Fruit fly (Drosophila melanogaster): ENCODE data around the gene mmy.

DNA sequence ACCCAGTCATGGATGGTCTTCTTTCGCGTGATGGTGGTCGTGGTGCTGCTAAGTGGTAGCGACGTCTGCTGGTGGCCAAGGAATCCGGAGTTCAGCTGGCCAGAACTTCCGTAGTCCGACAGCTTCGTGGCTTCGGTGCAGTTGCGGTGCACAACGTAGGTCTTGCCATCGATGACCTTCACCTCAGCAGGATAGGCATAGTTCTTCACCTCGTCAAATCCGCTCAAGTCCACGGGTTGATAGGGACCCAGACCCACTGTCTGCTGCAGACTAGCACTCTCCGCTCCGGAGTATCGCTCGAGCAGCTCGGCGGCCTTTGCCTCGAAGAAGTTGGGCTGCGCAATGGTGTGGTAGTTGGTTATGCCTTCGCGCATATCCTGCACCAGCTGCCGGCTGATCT is 52.2 kb downstream of the mmy start:
- TF ChIP-seq cyc (GFP tag; optimal IDR thresholded peaks at IDR 0.05) (no peak), CG31627 (GFP tag; optimal IDR thresholded peaks at IDR 0.05) (no peak), CG1621 (tag; optimal IDR thresholded peaks at IDR 0.05) (no peak), Smox (GFP tag; optimal IDR thresholded peaks at IDR 0.05) (no peak), CG32006 (GFP tag; optimal IDR thresholded peaks at IDR 0.05) (no peak), CG6163 (GFP tag; IDR thresholded peaks at IDR 0.05) (no peak), Eip93F (GFP tag; optimal IDR thresholded peaks at IDR 0.05) (no peak), eg (GFP tag; IDR thresholded peaks at IDR 0.05) (no peak)

All from whole organism, prepupa.